Worm (Caenorhabditis elegans): Measurements from ENCODE around the gene C18B2.3.

- no peak for TF ChIP-seq lin-13 (GFP tag; optimal IDR thresholded peaks at IDR 0.05)
- no peak for TF ChIP-seq snpc-4 (tag; optimal IDR thresholded peaks at IDR 0.05)
- no peak for TF ChIP-seq ztf-11 (tag; optimal IDR thresholded peaks at IDR 0.05)
These were observed 43.2 kb downstream of the C18B2.3 start, which contains the start of gene tmem-24 for ce11 chrX:3644796-3645195.
